Fruit fly (Drosophila melanogaster): ENCODE data around the gene acj6.

acj6 gene

DNA sequence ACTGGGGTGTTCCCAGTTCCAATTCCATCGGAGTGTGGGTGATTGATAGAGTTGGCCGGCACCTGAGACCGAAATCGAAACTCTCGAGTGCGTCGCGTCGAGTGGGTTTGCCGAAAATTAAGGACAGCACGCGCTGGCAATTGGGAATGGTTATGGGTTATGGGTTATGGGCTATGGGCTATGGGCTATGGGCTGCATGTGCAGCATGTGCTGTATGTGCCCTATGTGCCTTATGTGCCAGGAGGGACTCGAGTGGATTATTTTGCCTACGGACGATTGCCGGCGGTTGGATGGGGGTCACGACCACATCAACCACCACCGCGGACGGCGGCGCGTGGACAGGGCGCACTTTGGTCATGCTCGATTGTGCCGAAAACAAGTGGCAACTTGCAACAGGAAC, 8.8 kb downstream of the acj6 start:
- TF ChIP-seq CG10348 (GFP tag; IDR thresholded peaks at IDR 0.05) (no peak), Snoo (tag; optimal IDR thresholded peaks at IDR 0.05) (no peak), fd96Ca (GFP tag; IDR thresholded peaks at IDR 0.05) (no peak), D1 (tag; optimal IDR thresholded peaks at IDR 0.05) (no peak), EcR (GFP tag; optimal IDR thresholded peaks at IDR 0.05) (no peak), CG15710 (tag; optimal IDR thresholded peaks at IDR 0.05) (no peak), Pif1B (GFP tag; optimal IDR thresholded peaks at IDR 0.05) (no peak), CG8159 (tag; optimal IDR thresholded peaks at IDR 0.05) (no peak)

DNA sequence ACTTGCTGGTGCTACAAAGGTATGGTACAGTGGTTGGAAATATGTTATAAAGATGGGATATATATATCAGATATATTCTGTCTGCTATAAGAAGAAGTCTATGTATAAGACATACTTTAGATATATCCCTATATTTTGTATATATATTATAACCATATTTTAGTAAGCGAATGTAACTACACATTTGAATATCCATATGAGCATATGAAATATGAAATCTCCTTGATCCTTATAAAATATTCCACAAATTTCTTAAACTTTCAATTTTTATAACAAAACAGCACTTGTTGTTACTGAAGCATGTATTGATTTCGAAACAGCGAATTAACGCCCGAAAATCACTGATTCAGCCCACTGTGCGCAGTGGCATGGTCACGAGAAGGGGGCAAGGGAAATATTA, 14.4 kb downstream of the acj6 start:
- TF ChIP-seq CG8159 (tag; optimal IDR thresholded peaks at IDR 0.05) (peak; percentile 39), Pif1A (GFP tag; optimal IDR thresholded peaks at IDR 0.05) (no peak)

DNA sequence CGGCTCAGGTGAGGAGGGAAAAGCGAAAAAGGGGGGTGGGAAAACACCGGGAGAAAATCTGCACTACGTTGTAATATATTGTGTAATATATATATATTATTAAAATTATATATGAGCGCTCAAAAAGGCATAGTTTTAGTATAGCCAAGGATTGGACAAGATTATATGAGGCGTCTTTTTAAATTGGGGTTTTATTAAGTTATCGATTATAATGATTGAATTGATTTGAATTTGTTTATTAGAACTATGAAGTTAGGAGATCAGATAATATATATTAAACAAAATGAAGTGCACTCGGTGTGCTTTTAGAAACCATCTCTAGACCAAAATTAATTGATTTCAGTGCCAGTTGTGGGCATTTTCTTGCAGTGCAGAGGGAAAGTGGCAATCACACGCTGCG, 15.2 kb downstream of the acj6 start:
- no peak for TF ChIP-seq CG10348 (GFP tag; IDR thresholded peaks at IDR 0.05)
- TF ChIP-seq CG8159 (tag; optimal IDR thresholded peaks at IDR 0.05), result peak; percentile 38
- TF ChIP-seq CG4496 (GFP tag; IDR thresholded peaks at IDR 0.05), result no peak
- peak; percentile 3 for TF ChIP-seq CG15710 (tag; optimal IDR thresholded peaks at IDR 0.05)
- peak; percentile 1 for TF ChIP-seq CG14655 (GFP tag; optimal IDR thresholded peaks at IDR 0.05)

DNA sequence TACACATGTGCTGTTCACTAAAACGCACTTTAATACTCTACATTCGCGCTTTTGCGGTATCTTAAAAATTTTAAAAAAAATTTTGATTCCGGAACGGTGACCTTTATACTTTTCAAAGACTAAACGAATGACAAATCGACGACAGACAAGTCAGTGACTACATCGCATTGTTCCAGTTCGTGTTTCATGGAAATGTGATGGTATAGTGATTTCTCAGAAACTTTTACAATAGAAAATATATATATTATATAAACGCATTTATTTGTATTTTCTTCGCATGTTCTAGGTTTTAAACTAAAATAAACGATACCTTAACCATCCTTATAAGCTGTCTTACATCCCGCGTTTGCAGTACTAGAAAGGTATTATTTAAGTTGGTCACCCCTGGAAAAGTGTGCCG, 17.9 kb downstream of the acj6 start, which contains the start of gene Pp1-13C:
TSS of gene Pp1-13C (minus strand) at position 101 of the 400 bp plus-strand sequence.
- no peak for TF ChIP-seq CG15710 (tag; optimal IDR thresholded peaks at IDR 0.05)
- TF ChIP-seq CG32121 (GFP tag; IDR thresholded peaks at IDR 0.05), result no peak
- no peak for TF ChIP-seq CG10348 (GFP tag; IDR thresholded peaks at IDR 0.05)
- no peak for TF ChIP-seq CG9948 (tag; optimal IDR thresholded peaks at IDR 0.05)
- TF ChIP-seq CG8159 (tag; optimal IDR thresholded peaks at IDR 0.05), result no peak
- no peak for TF ChIP-seq fd96Ca (GFP tag; IDR thresholded peaks at IDR 0.05)
- TF ChIP-seq EcR (GFP tag; optimal IDR thresholded peaks at IDR 0.05), result no peak

DNA sequence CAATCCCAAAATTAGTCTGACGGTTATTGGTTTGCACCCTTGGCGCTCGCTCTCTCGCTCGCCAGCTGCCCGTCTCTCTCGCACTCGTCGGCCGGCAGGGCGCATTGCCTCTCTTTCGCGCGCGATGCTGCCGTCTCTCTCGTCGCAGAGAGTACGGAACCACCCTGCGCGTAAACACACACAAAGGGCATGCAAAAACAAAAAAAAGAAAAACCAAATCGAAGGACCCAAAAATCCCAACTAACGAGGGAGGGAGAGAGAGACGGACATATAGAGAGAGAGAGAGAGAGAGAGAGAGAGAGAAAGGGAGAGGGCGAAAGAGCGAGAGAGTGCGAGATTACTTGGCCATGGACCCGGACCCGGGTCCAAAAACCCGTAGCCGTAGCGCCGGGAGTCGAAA, 22.5 kb downstream of the acj6 start:
- TF ChIP-seq gl (tag; optimal IDR thresholded peaks at IDR 0.05), result no peak
- no peak for TF ChIP-seq CG8159 (tag; optimal IDR thresholded peaks at IDR 0.05)
- TF ChIP-seq CG8301 (tag; optimal IDR thresholded peaks at IDR 0.05), result no peak
- TF ChIP-seq D1 (tag; optimal IDR thresholded peaks at IDR 0.05), result no peak
- no peak for TF ChIP-seq CG9948 (tag; optimal IDR thresholded peaks at IDR 0.05)
- no peak for TF ChIP-seq Ets98B (GFP tag; IDR thresholded peaks at IDR 0.05)
- no peak for TF ChIP-seq CG13204 (GFP tag; optimal IDR thresholded peaks at IDR 0.05)
- TF ChIP-seq CG12605 (GFP tag; IDR thresholded peaks at IDR 0.05), result no peak
- TF ChIP-seq Pif1B (GFP tag; optimal IDR thresholded peaks at IDR 0.05), result no peak
- TF ChIP-seq EcR (GFP tag; optimal IDR thresholded peaks at IDR 0.05), result no peak
- TF ChIP-seq rn (GFP tag; IDR thresholded peaks at IDR 0.05), result no peak
- TF ChIP-seq CG14655 (GFP tag; optimal IDR thresholded peaks at IDR 0.05), result no peak
- no peak for TF ChIP-seq Snoo (tag; optimal IDR thresholded peaks at IDR 0.05)
- no peak for TF ChIP-seq CG17806 (tag; optimal IDR thresholded peaks at IDR 0.05)
- no peak for TF ChIP-seq CG10348 (GFP tag; IDR thresholded peaks at IDR 0.05)
- no peak for TF ChIP-seq CG32121 (GFP tag; IDR thresholded peaks at IDR 0.05)
- TF ChIP-seq fd96Ca (GFP tag; IDR thresholded peaks at IDR 0.05), result no peak
- no peak for TF ChIP-seq Pif1A (GFP tag; optimal IDR thresholded peaks at IDR 0.05)
- no peak for TF ChIP-seq CG34367 (tag; optimal IDR thresholded peaks at IDR 0.05)
- TF ChIP-seq CG15710 (tag; optimal IDR thresholded peaks at IDR 0.05), result no peak

DNA sequence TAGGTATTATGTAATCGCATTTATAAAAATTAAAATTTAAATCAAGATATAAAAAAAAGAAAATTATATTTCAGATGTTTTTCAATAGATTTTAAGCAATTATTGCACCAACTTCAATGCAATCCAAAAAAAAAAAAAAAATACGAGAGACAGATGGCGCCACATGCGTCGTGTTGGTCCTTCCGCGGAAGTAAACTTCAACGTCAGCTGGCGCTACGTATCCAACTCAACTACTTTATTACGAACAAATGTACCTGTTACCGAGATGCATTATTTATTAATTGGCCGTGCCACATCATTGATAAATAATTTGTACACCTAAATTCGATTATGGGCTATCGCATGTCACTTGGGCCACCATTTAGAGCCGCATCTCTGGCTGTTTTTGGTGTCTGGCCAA, 25.2 kb downstream of the acj6 start:
- no peak for TF ChIP-seq fd96Ca (GFP tag; IDR thresholded peaks at IDR 0.05)
- TF ChIP-seq Pif1B (GFP tag; optimal IDR thresholded peaks at IDR 0.05), result no peak
- TF ChIP-seq CG8301 (tag; optimal IDR thresholded peaks at IDR 0.05), result no peak
- no peak for TF ChIP-seq Ets98B (GFP tag; IDR thresholded peaks at IDR 0.05)
- TF ChIP-seq CG4496 (GFP tag; IDR thresholded peaks at IDR 0.05), result no peak
- no peak for TF ChIP-seq EcR (GFP tag; optimal IDR thresholded peaks at IDR 0.05)
- TF ChIP-seq CG14655 (GFP tag; optimal IDR thresholded peaks at IDR 0.05), result no peak
- TF ChIP-seq D1 (tag; optimal IDR thresholded peaks at IDR 0.05), result no peak
- no peak for TF ChIP-seq CG13204 (GFP tag; optimal IDR thresholded peaks at IDR 0.05)
- no peak for TF ChIP-seq CG15710 (tag; optimal IDR thresholded peaks at IDR 0.05)
- TF ChIP-seq CG9948 (tag; optimal IDR thresholded peaks at IDR 0.05), result no peak
- no peak for TF ChIP-seq CG12605 (GFP tag; IDR thresholded peaks at IDR 0.05)
- no peak for TF ChIP-seq Snoo (tag; optimal IDR thresholded peaks at IDR 0.05)
- no peak for TF ChIP-seq CG10348 (GFP tag; IDR thresholded peaks at IDR 0.05)
- no peak for TF ChIP-seq CG34367 (tag; optimal IDR thresholded peaks at IDR 0.05)
- no peak for TF ChIP-seq CG32121 (GFP tag; IDR thresholded peaks at IDR 0.05)
- no peak for TF ChIP-seq Pif1A (GFP tag; optimal IDR thresholded peaks at IDR 0.05)
- TF ChIP-seq gl (tag; optimal IDR thresholded peaks at IDR 0.05), result no peak
- TF ChIP-seq CG17806 (tag; optimal IDR thresholded peaks at IDR 0.05), result no peak
- TF ChIP-seq CG8159 (tag; optimal IDR thresholded peaks at IDR 0.05), result no peak

DNA sequence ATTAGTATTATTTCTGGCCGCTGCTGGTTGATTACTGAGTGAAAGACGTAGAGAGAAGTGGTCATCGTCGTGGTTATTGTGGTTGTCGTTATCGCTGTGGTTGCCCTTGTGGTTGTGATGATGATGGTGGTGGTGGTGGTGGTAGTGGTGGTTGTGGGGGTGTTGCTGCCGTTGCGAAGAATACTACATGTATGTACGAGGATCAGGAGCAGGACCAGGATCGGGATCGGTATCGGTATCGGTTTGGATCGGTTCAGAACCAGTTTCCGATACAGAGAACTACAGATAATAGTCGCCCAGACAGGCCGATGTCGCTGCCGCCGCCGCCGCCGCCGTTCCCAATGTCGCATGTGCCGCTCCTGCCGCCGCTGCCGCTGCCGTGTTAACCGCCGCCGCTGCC, 26.2 kb downstream of the acj6 start:
- TF ChIP-seq fd96Ca (GFP tag; IDR thresholded peaks at IDR 0.05) (no peak), Snoo (tag; optimal IDR thresholded peaks at IDR 0.05) (no peak)
